Worm (Caenorhabditis elegans) whole organism, midembryonic: Measurements from ENCODE around the gene C50C3.1.

Experiments
- T22C8.4 ChIP-seq: fragments of 200-800 bp; sonication (Bioruptor generic); IDR thresholded peaks from 2 replicates; pipeline ENCODE4 v1.3.6; 2022; ENCODE audit warnings: missing genetic modification characterization, missing compliant biosample characterization
- cog-1 ChIP-seq: sonication (generic microtip); optimal IDR thresholded peaks from 2 replicates; lab custom pipeline; 2016; ENCODE audit warnings: missing genetic modification characterization, missing compliant biosample characterization
- flt-1 ChIP-seq: fragments of 200-800 bp; sonication (Bioruptor generic); IDR thresholded peaks from 2 replicates; pipeline ENCODE4 v1.3.6; 2022; ENCODE audit warnings: missing genetic modification characterization, missing compliant biosample characterization
- klf-2 ChIP-seq: fragments of 200-800 bp; sonication (Bioruptor generic); conservative IDR thresholded peaks from 2 replicates; pipeline ENCODE4 v1.3.6; 2022; ENCODE audit warnings: missing genetic modification reagents, missing genetic modification characterization, missing compliant biosample characterization
- med-1 ChIP-seq: sonication (generic microtip); optimal IDR thresholded peaks from 2 replicates; lab custom pipeline; 2017; ENCODE audit warnings: missing genetic modification characterization, mild to moderate bottlenecking, missing compliant biosample characterization, antibody characterized with exemption, missing genetic modification reagents; ENCODE audit not compliant: insufficient read depth
- ref-1 ChIP-seq: fragments of 200-800 bp; sonication (Bioruptor generic); conservative IDR thresholded peaks from 2 replicates; pipeline ENCODE4 v1.3.6; 2022; ENCODE audit warnings: missing genetic modification reagents, missing genetic modification characterization, missing compliant biosample characterization
- tab-1 ChIP-seq: fragments of 200-800 bp; sonication (Bioruptor generic); IDR thresholded peaks from 2 replicates; pipeline ENCODE4 v1.3.6; 2022; ENCODE audit warnings: missing genetic modification characterization, missing compliant biosample characterization
- ztf-23 ChIP-seq: fragments of 200-800 bp; sonication (Bioruptor generic); IDR thresholded peaks from 2 replicates; pipeline ENCODE4 v1.3.6; 2022; ENCODE audit warnings: missing genetic modification reagents, missing genetic modification characterization, missing compliant biosample characterization
- ztf-29 ChIP-seq: fragments of 200-800 bp; sonication (Bioruptor generic); IDR thresholded peaks from 2 replicates; pipeline ENCODE4 v1.3.6; 2022; ENCODE audit warnings: missing genetic modification reagents, missing genetic modification characterization, missing compliant biosample characterization

C50C3.1 gene

DNA sequence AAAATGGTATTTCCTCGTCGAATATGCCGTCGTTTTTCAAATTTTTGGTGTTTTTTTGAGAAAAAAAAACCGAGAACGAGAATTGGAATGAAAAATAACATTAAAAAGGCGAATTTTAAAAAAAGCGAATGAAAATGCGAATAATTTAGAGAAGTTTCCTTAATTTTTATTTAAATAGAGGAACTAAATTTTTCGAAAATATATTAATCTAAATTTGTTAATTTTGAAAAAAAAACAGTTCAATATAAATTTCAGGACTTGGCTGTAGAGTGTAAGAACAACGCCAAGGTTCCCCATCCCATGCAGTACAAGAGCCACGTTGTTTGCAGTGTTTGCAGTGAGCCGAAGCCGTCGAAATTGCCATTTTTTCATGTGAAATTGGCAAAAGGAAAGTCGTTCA, 1.3 kb upstream of the C50C3.1 start, which contains the start of gene C50C3.19:
TSS of gene C50C3.19 (plus strand) at position 301 of the 400 bp plus-strand sequence.
- TF ChIP-seq cog-1 (tag; lab: Kevin White, UChicago) (no peak), ref-1 (no peak), ztf-29 (GFP tag; lab: Robert Waterston, UW) (no peak), T22C8.4 (no peak), med-1 (GFP tag; lab: Kevin White, UChicago) (no peak), ztf-23 (GFP tag; lab: Robert Waterston, UW) (no peak), tab-1 (GFP tag; lab: Robert Waterston, UW) (no peak), flt-1 (GFP tag; lab: Robert Waterston, UW) (no peak), klf-2 (no peak)

DNA sequence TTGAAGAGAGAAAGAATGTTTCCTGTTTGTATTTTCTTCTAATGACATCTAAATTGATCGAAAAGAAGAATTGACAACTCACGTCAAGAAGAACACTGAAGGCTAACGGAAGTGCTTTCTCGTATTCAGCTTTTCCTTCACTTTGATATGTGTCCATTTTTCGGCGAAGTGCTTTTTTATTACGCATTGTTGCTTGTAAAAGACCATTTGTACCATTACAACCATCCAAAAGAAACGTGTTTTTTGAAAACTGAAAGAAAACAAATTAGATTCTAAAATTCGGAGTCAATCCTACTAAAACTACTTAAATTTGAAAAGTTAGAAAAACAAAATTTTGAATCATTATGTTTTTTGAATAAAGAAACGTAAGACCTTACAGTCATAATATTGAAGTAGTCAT, 7.3 kb downstream of the C50C3.1 start:
- TF ChIP-seq T22C8.4 (no peak), ztf-29 (GFP tag; lab: Robert Waterston, UW) (no peak), ztf-23 (GFP tag; lab: Robert Waterston, UW) (no peak), cog-1 (tag; lab: Kevin White, UChicago) (no peak), med-1 (GFP tag; lab: Kevin White, UChicago) (no peak), ref-1 (no peak), flt-1 (GFP tag; lab: Robert Waterston, UW) (no peak), klf-2 (no peak), tab-1 (GFP tag; lab: Robert Waterston, UW) (no peak)

DNA sequence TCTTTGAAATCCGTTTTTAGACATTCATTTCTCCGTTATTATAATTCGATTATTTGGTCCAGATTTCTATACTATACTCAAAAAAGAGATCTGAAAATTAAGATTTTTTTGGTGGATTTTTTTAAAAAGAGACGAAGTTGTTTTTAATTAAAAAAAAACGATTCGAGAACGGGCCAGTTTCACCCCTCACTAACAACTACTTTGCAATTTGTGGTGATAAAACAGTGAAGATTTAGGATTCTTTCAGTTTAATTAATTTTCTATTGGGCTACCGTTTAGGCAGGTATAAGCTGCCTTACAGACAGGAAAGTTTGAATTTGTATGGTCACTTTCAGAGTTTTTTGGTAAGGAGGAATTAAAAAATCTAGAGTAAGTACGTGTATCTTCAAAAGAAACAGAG, 9.3 kb downstream of the C50C3.1 start, which contains the start of gene unc-36:
TSS of gene unc-36 (minus strand) at position 101 of the 400 bp plus-strand sequence.
- TF ChIP-seq tab-1 (GFP tag; lab: Robert Waterston, UW) (no peak), med-1 (GFP tag; lab: Kevin White, UChicago) (no peak), flt-1 (GFP tag; lab: Robert Waterston, UW) (no peak), cog-1 (tag; lab: Kevin White, UChicago) (no peak), T22C8.4 (no peak), ztf-23 (GFP tag; lab: Robert Waterston, UW) (no peak)

DNA sequence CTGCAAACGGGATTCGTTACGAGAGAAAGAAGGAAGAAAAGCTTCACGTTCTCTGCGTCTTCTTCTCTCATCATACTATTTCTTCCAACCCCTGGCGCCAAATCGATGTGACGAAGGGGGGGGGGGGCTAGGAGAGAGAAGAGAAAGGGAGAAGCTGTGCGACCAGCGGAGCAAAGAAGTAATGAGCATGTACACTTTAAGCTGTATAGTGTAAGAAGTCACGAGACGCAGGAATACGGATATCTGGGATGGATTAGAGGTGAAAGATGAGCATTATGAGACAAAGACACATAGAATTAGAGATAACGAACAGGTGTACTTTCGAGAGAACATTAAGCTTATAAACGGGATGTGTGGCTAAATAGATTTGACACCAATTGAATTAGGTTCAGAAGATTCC, 10.0 kb downstream of the C50C3.1 start:
- TF ChIP-seq ztf-29 (GFP tag; lab: Robert Waterston, UW) = no peak
- TF ChIP-seq tab-1 (GFP tag; lab: Robert Waterston, UW) = no peak

DNA sequence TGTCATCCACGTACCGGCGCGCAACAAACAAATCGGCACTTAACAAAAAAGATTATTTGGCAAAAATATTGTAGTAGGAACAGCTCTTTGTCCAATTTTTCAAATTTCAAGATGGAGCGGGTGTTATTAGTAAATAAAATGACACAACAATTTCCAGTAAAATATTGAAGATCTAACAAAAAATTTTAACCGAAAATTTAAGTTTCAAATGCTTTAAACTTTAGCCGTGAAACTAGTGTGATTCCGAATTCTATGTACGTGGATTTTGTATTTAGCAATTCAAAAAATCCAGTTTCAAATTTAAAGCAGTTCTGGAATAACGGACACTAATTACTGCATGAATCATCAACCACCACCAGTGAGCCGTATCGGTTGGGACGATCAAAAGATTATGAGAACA, 11.0 kb downstream of the C50C3.1 start, which contains the start of gene snb-5:
TSS of gene snb-5 (plus strand) at position 301 of the 400 bp plus-strand sequence.
- TF ChIP-seq tab-1 (GFP tag; lab: Robert Waterston, UW) (no peak), med-1 (GFP tag; lab: Kevin White, UChicago) (no peak), ztf-23 (GFP tag; lab: Robert Waterston, UW) (no peak), flt-1 (GFP tag; lab: Robert Waterston, UW) (no peak), ztf-29 (GFP tag; lab: Robert Waterston, UW) (no peak), ref-1 (no peak), cog-1 (tag; lab: Kevin White, UChicago) (no peak), klf-2 (no peak), T22C8.4 (no peak)

DNA sequence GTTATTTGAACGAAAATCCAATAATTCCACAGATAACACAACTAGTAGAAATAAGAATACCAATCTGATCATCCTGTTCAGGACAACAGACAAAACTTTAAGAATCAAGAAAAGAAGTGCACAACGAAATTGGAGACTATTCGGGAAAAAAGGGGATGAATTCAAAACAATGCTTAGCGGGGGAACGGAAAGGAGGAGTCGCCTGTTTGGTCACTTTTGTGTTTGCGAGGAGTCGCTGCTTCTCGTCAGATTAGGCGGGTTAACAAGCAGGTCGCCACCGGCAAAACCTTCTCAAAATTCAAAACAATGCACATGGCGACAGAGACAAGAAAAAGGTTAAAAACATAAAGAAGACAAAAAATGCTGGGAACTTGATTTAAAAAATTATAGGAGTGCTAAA, 18.0 kb downstream of the C50C3.1 start, which contains the start of gene C30A5.10:
TSS of gene C30A5.10 (minus strand) at position 101 of the 400 bp plus-strand sequence.
- TF ChIP-seq cog-1 (tag; lab: Kevin White, UChicago) = no peak
- no peak for TF ChIP-seq med-1 (GFP tag; lab: Kevin White, UChicago)
- no peak for TF ChIP-seq flt-1 (GFP tag; lab: Robert Waterston, UW)
- TF ChIP-seq ztf-23 (GFP tag; lab: Robert Waterston, UW) = no peak
- TF ChIP-seq ztf-29 (GFP tag; lab: Robert Waterston, UW) = no peak
- TF ChIP-seq ref-1 = no peak
- no peak for TF ChIP-seq tab-1 (GFP tag; lab: Robert Waterston, UW)
- TF ChIP-seq T22C8.4 = no peak
- TF ChIP-seq klf-2 = no peak

DNA sequence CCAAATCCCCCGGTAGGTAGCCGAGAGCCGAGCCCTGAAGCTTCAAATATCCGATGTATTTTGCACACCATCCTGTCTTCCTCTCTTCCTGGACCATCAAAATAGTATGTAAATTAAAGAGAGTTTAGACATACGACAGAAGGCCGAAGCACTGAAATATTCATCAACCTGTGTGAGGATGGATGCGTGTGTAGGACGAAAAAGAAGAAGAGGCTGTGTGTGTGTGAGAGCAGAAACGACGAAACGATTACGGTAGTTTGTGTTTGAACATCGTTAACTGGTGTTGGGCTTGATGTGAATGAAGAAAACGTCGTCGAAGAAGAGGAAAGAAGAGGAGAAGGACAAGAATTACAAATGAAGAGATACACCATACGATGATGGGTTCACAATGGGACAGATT, 19.8 kb downstream of the C50C3.1 start:
- TF ChIP-seq ref-1 (no peak), med-1 (GFP tag; lab: Kevin White, UChicago) (no peak), cog-1 (tag; lab: Kevin White, UChicago) (no peak), T22C8.4 (no peak), klf-2 (no peak), tab-1 (GFP tag; lab: Robert Waterston, UW) (no peak), flt-1 (GFP tag; lab: Robert Waterston, UW) (no peak), ztf-23 (GFP tag; lab: Robert Waterston, UW) (no peak), ztf-29 (GFP tag; lab: Robert Waterston, UW) (no peak)

DNA sequence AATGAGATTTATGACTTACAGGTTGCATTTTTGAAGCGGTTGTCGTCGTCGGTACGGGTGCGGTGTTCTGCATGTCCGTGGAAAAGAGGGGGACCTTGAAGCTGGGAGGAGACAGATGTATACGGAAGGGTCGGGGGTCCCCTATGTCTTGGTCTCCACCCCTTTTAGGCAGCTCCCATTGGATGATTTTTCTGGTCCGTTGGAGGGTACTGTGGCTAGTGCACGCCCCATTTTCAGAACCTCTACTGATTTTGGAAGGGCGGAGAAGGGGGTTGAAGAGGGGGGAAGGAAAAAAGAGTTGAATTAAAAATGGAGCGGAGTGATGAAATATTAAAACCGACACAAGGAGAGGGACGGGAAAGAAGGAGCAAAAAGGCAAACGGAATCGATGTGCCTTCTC, 24.4 kb downstream of the C50C3.1 start, which contains the start of gene unc-86:
TSS of gene unc-86 (minus strand) at position 113 of the 400 bp plus-strand sequence.
- TF ChIP-seq flt-1 (GFP tag; lab: Robert Waterston, UW) = no peak
- TF ChIP-seq med-1 (GFP tag; lab: Kevin White, UChicago) = no peak
- TF ChIP-seq ztf-29 (GFP tag; lab: Robert Waterston, UW) = no peak
- no peak for TF ChIP-seq cog-1 (tag; lab: Kevin White, UChicago)
- TF ChIP-seq tab-1 (GFP tag; lab: Robert Waterston, UW) = no peak
- TF ChIP-seq ref-1 = no peak
- TF ChIP-seq klf-2 = no peak
- no peak for TF ChIP-seq ztf-23 (GFP tag; lab: Robert Waterston, UW)

DNA sequence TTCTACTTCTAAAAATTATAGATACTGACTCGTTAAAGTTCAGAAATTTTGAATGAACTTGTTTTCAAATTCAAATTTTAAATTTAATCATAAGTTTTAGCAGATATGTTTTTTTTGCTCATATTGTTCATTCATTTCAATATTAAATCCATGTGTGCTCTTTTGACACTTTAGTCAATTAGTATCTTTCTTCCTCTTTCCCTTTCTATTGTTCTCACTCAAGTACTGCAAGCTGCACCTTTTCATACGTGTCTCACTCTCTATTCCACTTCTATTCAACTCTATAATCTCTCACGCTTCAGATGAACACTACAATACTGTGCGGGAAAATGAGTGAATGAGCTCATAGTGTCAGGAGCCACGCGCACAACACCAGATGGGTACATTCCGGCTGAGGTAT, 26.1 kb downstream of the C50C3.1 start, which contains the start of gene C30A5.16:
TSS of gene C30A5.16 (plus strand) at position 301 of the 400 bp plus-strand sequence.
- TF ChIP-seq med-1 (GFP tag; lab: Kevin White, UChicago) = no peak
- TF ChIP-seq cog-1 (tag; lab: Kevin White, UChicago) = no peak
- TF ChIP-seq ztf-29 (GFP tag; lab: Robert Waterston, UW) = no peak
- TF ChIP-seq T22C8.4 = no peak
- no peak for TF ChIP-seq klf-2
- TF ChIP-seq ztf-23 (GFP tag; lab: Robert Waterston, UW) = no peak
- no peak for TF ChIP-seq ref-1
- TF ChIP-seq tab-1 (GFP tag; lab: Robert Waterston, UW) = no peak
- TF ChIP-seq flt-1 (GFP tag; lab: Robert Waterston, UW) = no peak

DNA sequence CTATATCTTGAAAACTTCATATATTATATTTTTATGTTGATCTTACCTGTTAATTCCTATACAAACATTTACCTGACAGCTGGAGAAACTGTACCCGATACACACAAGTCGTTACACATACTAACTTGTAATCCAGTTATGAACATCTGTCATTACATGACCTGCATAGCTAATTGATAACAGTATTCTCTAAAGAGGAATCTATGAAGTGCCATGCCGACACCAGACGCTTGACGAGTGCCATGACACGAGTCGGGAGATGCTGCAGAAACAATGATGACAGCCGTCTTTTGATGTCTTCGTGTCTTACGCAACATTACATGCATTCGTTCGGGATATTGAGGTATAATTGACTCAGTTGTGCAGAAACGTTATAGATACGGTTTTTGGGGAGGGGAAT, 28.3 kb downstream of the C50C3.1 start:
- TF ChIP-seq cog-1 (tag; lab: Kevin White, UChicago) (no peak), ztf-23 (GFP tag; lab: Robert Waterston, UW) (no peak), ztf-29 (GFP tag; lab: Robert Waterston, UW) (no peak), klf-2 (no peak), med-1 (GFP tag; lab: Kevin White, UChicago) (no peak), flt-1 (GFP tag; lab: Robert Waterston, UW) (no peak), tab-1 (GFP tag; lab: Robert Waterston, UW) (no peak)
